Worm (Caenorhabditis elegans): ENCODE results near the gene srw-24.
"Not testable (repeated sequence)": the region's sequence is repeated elsewhere in the genome, so short reads cannot be mapped to it uniquely, and the experiment has no call there.

DNA sequence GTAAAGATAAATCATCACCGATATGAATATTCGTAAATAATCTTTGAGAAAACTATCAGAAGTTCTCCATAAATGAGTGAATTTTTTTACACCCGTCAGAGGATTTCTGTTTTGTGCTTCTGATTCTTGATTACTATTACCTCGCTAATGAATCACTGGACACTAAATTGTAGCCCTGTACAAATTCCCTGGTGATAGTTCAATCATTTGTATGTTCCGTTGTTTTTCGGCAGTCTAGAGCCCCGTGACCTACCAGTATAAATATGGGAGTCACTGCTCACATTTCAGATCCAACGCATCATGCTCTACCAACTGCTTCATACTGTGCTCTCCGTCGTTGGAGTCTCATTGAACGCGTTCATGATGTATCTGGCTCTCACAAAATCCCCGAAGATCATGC lies 26.5 kb downstream of the srw-24 start, which contains the start of gene srd-28:
- not testable (repeated sequence) for TF ChIP-seq ceh-16 (tag; optimal IDR thresholded peaks at IDR 0.05); blmp-1 (tag; optimal IDR thresholded peaks at IDR 0.05; ENCODE audit: insufficient read depth); nhr-12 (tag; optimal IDR thresholded peaks at IDR 0.05)

Data from whole organism, L2 larva.